Fruit fly (Drosophila melanogaster) Kc167 (cell line): ENCODE measurements around the gene Sas-6.

Experiments
- Myc ChIP-seq: fragments of >200 bp; optimal IDR thresholded peaks from 2 replicates; lab custom pipeline; 2017; ENCODE audit warnings: missing external identifiers
- Sin3A ChIP-seq: fragments of >200 bp; optimal IDR thresholded peaks from 2 replicates; lab custom pipeline; 2018; ENCODE audit warnings: missing external identifiers
- h ChIP-seq: fragments of >200 bp; optimal IDR thresholded peaks from 3 replicates; lab custom pipeline; 2018; ENCODE audit warnings: missing external identifiers
- insv ChIP-seq: fragments of >200 bp; optimal IDR thresholded peaks from 3 replicates; lab custom pipeline; 2018; ENCODE audit warnings: missing external identifiers
- psq ChIP-seq: fragments of >200 bp; optimal IDR thresholded peaks from 2 replicates; lab custom pipeline; 2017; ENCODE audit warnings: missing external identifiers
- ttk ChIP-seq: sonication (Bioruptor generic); optimal IDR thresholded peaks from 2 replicates; lab custom pipeline; 2017; ENCODE audit warnings: missing external identifiers

- no peak for TF ChIP-seq h (lab: Kevin White, UChicago)
- no peak for TF ChIP-seq insv (lab: Kevin White, UChicago)
- TF ChIP-seq Myc (lab: Kevin White, UChicago), result no peak
- no peak for TF ChIP-seq Sin3A (lab: Kevin White, UChicago)
- no peak for TF ChIP-seq psq
- no peak for TF ChIP-seq ttk
Measured at dm6 chr3R:30014977-30015514, 19.9 kb downstream of the Sas-6 start, which contains the start of gene CG7920.
